Fruit fly (Drosophila melanogaster) Kc167 (cell line): ENCODE measurements around the gene Herp.

Experiments
- Myc ChIP-seq: fragments of >200 bp; optimal IDR thresholded peaks from 2 replicates; lab custom pipeline; 2017; ENCODE audit warnings: missing external identifiers
- Sin3A ChIP-seq: fragments of >200 bp; optimal IDR thresholded peaks from 2 replicates; lab custom pipeline; 2018; ENCODE audit warnings: missing external identifiers
- h ChIP-seq: fragments of >200 bp; optimal IDR thresholded peaks from 3 replicates; lab custom pipeline; 2018; ENCODE audit warnings: missing external identifiers
- insv ChIP-seq: fragments of >200 bp; optimal IDR thresholded peaks from 3 replicates; lab custom pipeline; 2018; ENCODE audit warnings: missing external identifiers
- psq ChIP-seq: fragments of >200 bp; optimal IDR thresholded peaks from 2 replicates; lab custom pipeline; 2017; ENCODE audit warnings: missing external identifiers
- ttk ChIP-seq: sonication (Bioruptor generic); optimal IDR thresholded peaks from 2 replicates; lab custom pipeline; 2017; ENCODE audit warnings: missing external identifiers

dm6 chr2L:7807563-7807962 lies 7.7 kb upstream of the Herp start:
- no peak for TF ChIP-seq Sin3A
- no peak for TF ChIP-seq psq (lab: Kevin White, UChicago)
- TF ChIP-seq insv (lab: Kevin White, UChicago) = no peak
- TF ChIP-seq h (lab: Kevin White, UChicago) = no peak
- TF ChIP-seq Myc (lab: Kevin White, UChicago) = no peak
- TF ChIP-seq ttk (lab: Kevin White, UChicago) = no peak
